Worm (Caenorhabditis elegans) whole organism, L4/young adult: Measurements from ENCODE around the gene cnnm-5.

Source experiments
- W03F9.2 ChIP-seq: fragments of 150-350 bp; optimal IDR thresholded peaks from 2 replicates; lab custom pipeline; 2014; ENCODE audit warnings: missing biosample characterization, missing genetic modification characterization
- him-1 ChIP-seq: sonication (generic microtip); optimal IDR thresholded peaks from 2 replicates; lab custom pipeline; 2016; ENCODE audit warnings: missing genotype, missing genetic modification reagents, missing genetic modification characterization, missing compliant biosample characterization

ce11 chrIII:3862918-3863385 lies 33.9 kb upstream of the cnnm-5 start, which contains the start of gene brc-1:
- peak; percentile 83 for TF ChIP-seq him-1 (tag; lab: Kevin White, UChicago)
- TF ChIP-seq W03F9.2 (tag; lab: Kevin White, UChicago): peak; percentile 64
